Fruit fly (Drosophila melanogaster) whole organism, embryonic: ENCODE results near the gene CG42307.

Source experiments
- ATbp ChIP-seq: fragments of 200-800 bp; sonication (Bioruptor generic); optimal IDR thresholded peaks from 2 replicates; lab custom pipeline; 2017; ENCODE audit warnings: missing biosample characterization, mild to moderate bottlenecking, missing genetic modification characterization, missing genetic modification reagents
- Asciz ChIP-seq: fragments of 200-800 bp; sonication (Bioruptor generic); optimal IDR thresholded peaks from 2 replicates; lab custom pipeline; 2017; ENCODE audit warnings: missing biosample characterization, mild to moderate bottlenecking, missing genetic modification characterization, missing genetic modification reagents
- Atf6 ChIP-seq: fragments of 200-800 bp; sonication (Bioruptor generic); IDR thresholded peaks from 2 replicates; pipeline ENCODE4 v1.3.6; 2022; ENCODE audit warnings: missing biosample characterization, missing genetic modification characterization
- CG10366 ChIP-seq: fragments of 200-800 bp; sonication (Bioruptor generic); IDR thresholded peaks from 2 replicates; pipeline ENCODE4 v1.3.6; 2022; ENCODE audit warnings: missing biosample characterization, missing genetic modification characterization
- CG10462 ChIP-seq: fragments of 200-800 bp; sonication (Bioruptor generic); optimal IDR thresholded peaks from 2 replicates; lab custom pipeline; 2016; ENCODE audit warnings: missing biosample characterization, missing genetic modification characterization
- CG10654 ChIP-seq: fragments of 200-800 bp; sonication (Bioruptor generic); optimal IDR thresholded peaks from 2 replicates; lab custom pipeline; 2016; ENCODE audit warnings: missing biosample characterization, missing genetic modification characterization
- CG12071 ChIP-seq: fragments of 200-800 bp; sonication (Bioruptor generic); optimal IDR thresholded peaks from 3 replicates; lab custom pipeline; 2018; ENCODE audit warnings: missing biosample characterization, mild to moderate bottlenecking, missing genetic modification characterization
- CG14710 ChIP-seq: fragments of 200-800 bp; sonication (Bioruptor generic); optimal IDR thresholded peaks from 3 replicates; lab custom pipeline; 2019; ENCODE audit warnings: missing biosample characterization, mild to moderate bottlenecking, missing genetic modification characterization, moderate library complexity
- CG17359 ChIP-seq: fragments of 200-800 bp; sonication (Bioruptor generic); optimal IDR thresholded peaks from 3 replicates; lab custom pipeline; 2018; ENCODE audit warnings: missing biosample characterization, mild to moderate bottlenecking, missing genetic modification characterization, moderate library complexity
- CG3065 ChIP-seq: fragments of 200-800 bp; sonication (Bioruptor generic); optimal IDR thresholded peaks from 2 replicates; lab custom pipeline; 2016; ENCODE audit warnings: missing biosample characterization, missing genetic modification characterization
- CG31365 ChIP-seq: fragments of 200-800 bp; sonication (Bioruptor generic); optimal IDR thresholded peaks from 2 replicates; lab custom pipeline; 2018; ENCODE audit warnings: missing biosample characterization, mild to moderate bottlenecking, missing genetic modification characterization
- CG4404 ChIP-seq: fragments of 200-800 bp; sonication (Bioruptor generic); IDR thresholded peaks from 2 replicates; pipeline ENCODE4 v1.3.6; 2022; ENCODE audit warnings: missing biosample characterization, missing genetic modification characterization
- CG4854 ChIP-seq: fragments of 200-800 bp; sonication (Bioruptor generic); optimal IDR thresholded peaks from 2 replicates; lab custom pipeline; 2016; ENCODE audit warnings: missing biosample characterization, missing genetic modification characterization, inconsistent platforms
- CG6654 ChIP-seq: fragments of 200-800 bp; sonication (Bioruptor generic); optimal IDR thresholded peaks from 2 replicates; lab custom pipeline; 2017; ENCODE audit warnings: missing biosample characterization, mild to moderate bottlenecking, missing genetic modification characterization
- CG6791 ChIP-seq: fragments of 200-800 bp; sonication (Bioruptor generic); IDR thresholded peaks from 3 replicates; pipeline ENCODE4 v1.3.6; 2022; ENCODE audit warnings: missing biosample characterization, missing genetic modification characterization; ENCODE audit not compliant: partially characterized antibody
- CG7271 ChIP-seq: fragments of 200-800 bp; sonication (Bioruptor generic); optimal IDR thresholded peaks from 2 replicates; lab custom pipeline; 2018; ENCODE audit warnings: missing biosample characterization, mild to moderate bottlenecking, missing genetic modification characterization, moderate library complexity
- CG7745 ChIP-seq: fragments of 200-800 bp; sonication (Bioruptor generic); optimal IDR thresholded peaks from 2 replicates; lab custom pipeline; 2018; ENCODE audit warnings: missing biosample characterization, mild to moderate bottlenecking, missing genetic modification characterization, moderate library complexity
- CG9215 ChIP-seq: fragments of 200-800 bp; sonication (Bioruptor generic); IDR thresholded peaks from 2 replicates; pipeline ENCODE4 v1.3.6; 2022; ENCODE audit warnings: missing biosample characterization, missing genetic modification characterization
- CG9727 ChIP-seq: fragments of 200-800 bp; sonication (Bioruptor generic); optimal IDR thresholded peaks from 3 replicates; lab custom pipeline; 2017; ENCODE audit warnings: missing biosample characterization, mild to moderate bottlenecking, missing genetic modification characterization
- H2.0 ChIP-seq: fragments of 200-800 bp; sonication (Bioruptor generic); IDR thresholded peaks from 2 replicates; pipeline ENCODE4 v1.3.6; 2022; ENCODE audit warnings: missing biosample characterization, missing genetic modification characterization
- Jarid2 ChIP-seq: fragments of 200-800 bp; sonication (Bioruptor generic); optimal IDR thresholded peaks from 3 replicates; lab custom pipeline; 2017; ENCODE audit warnings: mild to moderate bottlenecking, missing biosample characterization, missing genetic modification reagents, missing genetic modification characterization
- NC2α ChIP-seq: fragments of 200-800 bp; sonication (Bioruptor generic); optimal IDR thresholded peaks from 2 replicates; lab custom pipeline; 2016; ENCODE audit warnings: missing biosample characterization, missing genetic modification characterization
- NFAT ChIP-seq: fragments of 200-800 bp; sonication (Bioruptor generic); IDR thresholded peaks from 2 replicates; pipeline ENCODE4 v1.3.6; 2022; ENCODE audit warnings: missing biosample characterization, missing genetic modification characterization
- Nf-YB ChIP-seq: fragments of 200-800 bp; sonication (Bioruptor generic); optimal IDR thresholded peaks from 3 replicates; lab custom pipeline; 2019; ENCODE audit warnings: missing biosample characterization, mild to moderate bottlenecking, missing genetic modification characterization, moderate library complexity
- Scr ChIP-seq: fragments of 200-800 bp; sonication (Bioruptor generic); IDR thresholded peaks from 2 replicates; pipeline ENCODE4 v1.3.6; 2022; ENCODE audit warnings: missing biosample characterization, missing genetic modification characterization; ENCODE audit not compliant: partially characterized antibody
- Spps ChIP-seq: fragments of 200-800 bp; sonication (Bioruptor generic); optimal IDR thresholded peaks from 2 replicates; lab custom pipeline; 2018; ENCODE audit warnings: missing biosample characterization, mild to moderate bottlenecking, missing genetic modification characterization
- Trl ChIP-seq, 3 experiments: fragments of >200 bp in 2 of 3; fragments of 200-800 bp in 1 of 3; sonication (Bioruptor generic) in 1 of 3; optimal IDR thresholded peaks; 2 replicates in 1 of 3; 3 replicates in 2 of 3; lab custom pipeline; 2016 to 2017; ENCODE audit warnings: missing biosample characterization in 1 of 3, missing genetic modification characterization in 1 of 3
- bowl ChIP-seq: fragments of 200-800 bp; sonication (Bioruptor generic); IDR thresholded peaks from 2 replicates; pipeline ENCODE4 v1.3.6; 2022; ENCODE audit warnings: missing biosample characterization, missing genetic modification characterization
- bsh ChIP-seq, 2 experiments: fragments of 200-800 bp; sonication (Bioruptor generic); optimal IDR thresholded peaks; 2 replicates each; lab custom pipeline; 2017 to 2018; ENCODE audit warnings: mild to moderate bottlenecking in 2 of 2, missing biosample characterization in 2 of 2, missing genetic modification characterization in 2 of 2, moderate library complexity in 1 of 2
- btn ChIP-seq: fragments of 200-800 bp; sonication (Bioruptor generic); optimal IDR thresholded peaks from 2 replicates; lab custom pipeline; 2016; ENCODE audit warnings: missing biosample characterization, missing genetic modification characterization
- cg ChIP-seq: fragments of 200-800 bp; sonication (Bioruptor generic); optimal IDR thresholded peaks from 3 replicates; lab custom pipeline; 2019; ENCODE audit warnings: missing biosample characterization, mild to moderate bottlenecking, missing genetic modification characterization, moderate library complexity
- exex ChIP-seq: fragments of 200-800 bp; sonication (Bioruptor generic); optimal IDR thresholded peaks from 4 replicates; lab custom pipeline; 2018; ENCODE audit warnings: missing biosample characterization, mild to moderate bottlenecking, missing genetic modification characterization, moderate library complexity
- h ChIP-seq: fragments of >200 bp; optimal IDR thresholded peaks from 2 replicates; lab custom pipeline; 2017
- kah ChIP-seq: fragments of 200-800 bp; sonication (Bioruptor generic); optimal IDR thresholded peaks from 2 replicates; lab custom pipeline; 2018; ENCODE audit warnings: missing biosample characterization, mild to moderate bottlenecking, missing genetic modification characterization
- klu ChIP-seq: fragments of 200-800 bp; sonication (Bioruptor generic); IDR thresholded peaks from 2 replicates; pipeline ENCODE4 v1.3.6; 2022; ENCODE audit warnings: missing biosample characterization, missing genetic modification characterization
- lab ChIP-seq: fragments of 200-800 bp; sonication (Bioruptor generic); optimal IDR thresholded peaks from 3 replicates; lab custom pipeline; 2017; ENCODE audit warnings: missing biosample characterization, missing genetic modification characterization, mild to moderate bottlenecking, moderate library complexity, missing genetic modification reagents
- lmd ChIP-seq: fragments of 200-800 bp; sonication (Bioruptor generic); IDR thresholded peaks from 2 replicates; pipeline ENCODE4 v1.3.6; 2022; ENCODE audit warnings: missing biosample characterization, missing genetic modification characterization
- mam ChIP-seq: fragments of 200-800 bp; sonication (Bioruptor generic); optimal IDR thresholded peaks from 3 replicates; lab custom pipeline; 2016; ENCODE audit warnings: missing biosample characterization, missing genetic modification characterization
- nerfin-2 ChIP-seq: fragments of 200-800 bp; sonication (Bioruptor generic); IDR thresholded peaks from 2 replicates; pipeline ENCODE4 v1.3.6; 2022; ENCODE audit warnings: missing biosample characterization, missing genetic modification characterization; ENCODE audit not compliant: partially characterized antibody
- org-1 ChIP-seq: fragments of 200-800 bp; sonication (Bioruptor generic); optimal IDR thresholded peaks from 2 replicates; lab custom pipeline; 2017; ENCODE audit warnings: missing biosample characterization, missing genetic modification characterization
- prd ChIP-seq, 3 experiments: fragments of >200 bp in 2 of 3; fragments of 200-800 bp in 1 of 3; sonication (Bioruptor generic) in 1 of 3; optimal IDR thresholded peaks in 2 of 3; IDR thresholded peaks in 1 of 3; 2 replicates in 2 of 3; 3 replicates in 1 of 3; pipeline versions ENCODE4 v1.3.6 to Lab custom; 2017 to 2022; ENCODE audit warnings: missing biosample characterization in 1 of 3, missing genetic modification characterization in 1 of 3
- pum ChIP-seq: fragments of 200-800 bp; sonication (Bioruptor generic); optimal IDR thresholded peaks from 2 replicates; lab custom pipeline; 2016; ENCODE audit warnings: missing biosample characterization, missing genetic modification characterization
- sens ChIP-seq: fragments of 200-800 bp; sonication (Bioruptor generic); peaks from one replicate; lab custom pipeline; 2016; ENCODE audit warnings: missing biosample characterization, missing genetic modification characterization
- tgo ChIP-seq: fragments of 200-800 bp; sonication (Bioruptor generic); IDR thresholded peaks from 3 replicates; pipeline ENCODE4 v1.3.6; 2022; ENCODE audit warnings: missing biosample characterization, missing genetic modification characterization
- tin ChIP-seq: fragments of 200-800 bp; sonication (Bioruptor generic); optimal IDR thresholded peaks from 3 replicates; lab custom pipeline; 2016; ENCODE audit warnings: missing biosample characterization, missing genetic modification characterization
- tio ChIP-seq: fragments of 200-800 bp; sonication (Bioruptor generic); optimal IDR thresholded peaks from 2 replicates; lab custom pipeline; 2017; ENCODE audit warnings: missing biosample characterization, missing genetic modification characterization, inconsistent platforms
- zen2 ChIP-seq: fragments of 200-800 bp; sonication (Bioruptor generic); IDR thresholded peaks from 3 replicates; pipeline ENCODE4 v1.3.6; 2022; ENCODE audit warnings: missing biosample characterization, missing genetic modification characterization; ENCODE audit not compliant: partially characterized antibody
- zfh1 ChIP-seq: fragments of 200-800 bp; sonication (Bioruptor generic); IDR thresholded peaks from 3 replicates; pipeline ENCODE4 v1.3.6; 2022; ENCODE audit warnings: missing biosample characterization, missing genetic modification characterization

Gene CG42307

DNA sequence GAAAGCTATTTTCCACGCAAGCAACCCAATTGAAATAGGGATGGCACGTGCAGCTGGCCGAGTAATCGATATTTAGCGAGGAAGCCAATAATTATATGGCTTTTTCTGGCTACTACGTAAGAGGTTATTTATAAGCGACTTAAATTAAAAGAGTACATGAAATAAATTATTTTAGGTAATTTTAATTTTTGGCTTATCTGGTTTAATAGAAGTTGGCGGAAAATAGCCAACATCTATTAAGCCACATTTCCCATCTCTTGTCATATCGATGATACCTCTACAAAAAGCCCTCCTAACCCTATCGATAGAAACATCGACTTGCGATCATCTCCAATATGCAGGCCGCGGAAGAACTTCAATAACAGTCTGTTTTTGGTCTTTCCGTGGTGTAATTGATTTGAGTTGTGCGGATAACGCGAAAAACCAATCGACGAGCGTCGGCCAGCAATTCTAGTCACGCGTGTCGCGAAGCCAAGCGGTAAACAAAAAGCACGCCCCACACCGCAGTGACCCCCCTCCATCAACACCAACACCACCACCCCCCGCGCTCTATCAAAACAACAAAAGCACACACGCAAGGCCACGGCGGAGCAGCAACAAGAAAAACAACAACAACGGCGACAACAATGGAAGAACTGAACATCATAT lies 19.2 kb downstream of the CG42307 start, which contains the start of the genes Srp19 and qm (continued):
- TF ChIP-seq pum (GFP tag; lab: Kevin White, UChicago) (peak; percentile 57), zen2 (GFP tag; lab: Robert Waterston, UW) (peak; percentile 60; the same call in 2 of the 3 replicates), H2.0 (GFP tag; lab: Robert Waterston, UW) (0 out of 2 replicates have a peak, but pooled peaks have one; percentile 2), CG17359 (tag; lab: Kevin White, UChicago) (no peak), NC2α (no peak), bowl (GFP tag; lab: Robert Waterston, UW) (no peak), exex (tag; lab: Kevin White, UChicago) (no peak), CG10462 (GFP tag; lab: Kevin White, UChicago) (no peak), CG4854 (GFP tag; lab: Kevin White, UChicago) (peak; percentile 26), CG4404 (GFP tag; lab: Robert Waterston, UW) (peak; percentile 34; the same call in 1 of the 2 replicates), CG14710 (tag; lab: Kevin White, UChicago) (peak; percentile 60), lab (GFP tag; lab: Kevin White, UChicago) (peak; percentile 55), CG9215 (peak; percentile 32; the same call in 1 of the 2 replicates), CG12071 (GFP tag; lab: Kevin White, UChicago) (peak; percentile 55), Atf6 (GFP tag; lab: Robert Waterston, UW) (peak; percentile 64), org-1 (GFP tag; lab: Kevin White, UChicago) (no peak), CG9727 (GFP tag; lab: Kevin White, UChicago) (peak; percentile 28), Nf-YB (GFP tag; lab: Kevin White, UChicago) (peak; percentile 39), CG6791 (GFP tag; lab: Robert Waterston, UW) (peak; percentile 83; the same call in 2 of the 3 replicates), NFAT (GFP tag; lab: Robert Waterston, UW) (no peak), CG7271 (no peak), Asciz (GFP tag; lab: Kevin White, UChicago) (no peak), CG31365 (no peak), h (no peak), CG7745 (tag; lab: Kevin White, UChicago) (no peak), CG6654 (GFP tag; lab: Kevin White, UChicago) (no peak), klu (GFP tag; lab: Robert Waterston, UW) (peak; percentile 61; the same call in 1 of the 2 replicates), CG10366 (GFP tag; lab: Robert Waterston, UW) (no peak; the same call in 1 of the 2 replicates), CG3065 (GFP tag; lab: Kevin White, UChicago) (no peak), cg (GFP tag; lab: Kevin White, UChicago) (no peak), btn (no peak), mam (GFP tag; lab: Kevin White, UChicago) (peak; percentile 70), Spps (tag; lab: Kevin White, UChicago) (no peak), bsh (GFP tag; optimal IDR thresholded peaks at IDR 0.05; lab: Kevin White, UChicago) (peak; percentile 13 to 36), sens (GFP tag; lab: Kevin White, UChicago) (peak; percentile 84), ATbp (no peak), zfh1 (peak; percentile 58; the same call in 2 of the 3 replicates), kah (peak; percentile 28), tio (GFP tag; lab: Kevin White, UChicago) (no peak), Trl (optimal IDR thresholded peaks at IDR 0.05; lab: Kevin White, UChicago) (no peak), Trl (GFP tag; optimal IDR thresholded peaks at IDR 0.05; lab: Kevin White, UChicago) (peak; percentile 70), prd (optimal IDR thresholded peaks at IDR 0.05; lab: Kevin White, UChicago) (no peak), prd (GFP tag; IDR thresholded peaks at IDR 0.05; lab: Robert Waterston, UW) (peak; percentile 71), nerfin-2 (GFP tag; lab: Robert Waterston, UW) (no peak), tin (peak; percentile 42), Jarid2 (peak; percentile 86), lmd (GFP tag; lab: Robert Waterston, UW) (peak; percentile 36; the same call in 1 of the 2 replicates), Scr (GFP tag; lab: Robert Waterston, UW) (peak; percentile 91), tgo (peak; percentile 28), CG10654 (GFP tag; lab: Kevin White, UChicago) (peak; percentile 15)
